Fruit fly (Drosophila melanogaster): ENCODE results near the gene Pep.

Pep gene

dm6 chr3L:17624208-17624826, 20.5 kb downstream of the Pep start:
- no peak for TF ChIP-seq noc (tag; optimal IDR thresholded peaks at IDR 0.05)

dm6 chr3L:17622935-17623334, 21.9 kb downstream of the Pep start:
- TF ChIP-seq noc (tag; optimal IDR thresholded peaks at IDR 0.05): peak; percentile 5

dm6 chr3L:17622081-17622850, 22.6 kb downstream of the Pep start:
- TF ChIP-seq noc (tag; optimal IDR thresholded peaks at IDR 0.05): no peak

- TF ChIP-seq noc (tag; optimal IDR thresholded peaks at IDR 0.05): peak; percentile 53
These were observed 23.3 kb downstream of the Pep start, which contains the start of the genes Vps60 and anchor for dm6 chr3L:17621451-17621946. Gene Vps60, minus strand, starts transcription at chr3L:17621625. Gene anchor, plus strand, starts transcription at chr3L:17621824.

dm6 chr3L:17619209-17619705, 25.6 kb downstream of the Pep start, which contains the start of gene Eip74EF:
Gene Eip74EF, minus strand, starts transcription at chr3L:17619325.
- TF ChIP-seq noc (tag; optimal IDR thresholded peaks at IDR 0.05): no peak

- peak; percentile 75 for TF ChIP-seq noc (tag; optimal IDR thresholded peaks at IDR 0.05)
These were observed 28.0 kb downstream of the Pep start for dm6 chr3L:17616876-17617279.

- TF ChIP-seq noc (tag; optimal IDR thresholded peaks at IDR 0.05): no peak
These were observed 29.0 kb downstream of the Pep start for dm6 chr3L:17615838-17616237.

- no peak for TF ChIP-seq noc (tag; optimal IDR thresholded peaks at IDR 0.05)
These were observed 29.6 kb downstream of the Pep start for dm6 chr3L:17615286-17615685.

- TF ChIP-seq noc (tag; optimal IDR thresholded peaks at IDR 0.05): no peak
These were observed 30.9 kb downstream of the Pep start for dm6 chr3L:17613972-17614384.

- no peak for TF ChIP-seq noc (tag; optimal IDR thresholded peaks at IDR 0.05)
These were observed 31.5 kb downstream of the Pep start for dm6 chr3L:17613292-17613734.

- TF ChIP-seq noc (tag; optimal IDR thresholded peaks at IDR 0.05): no peak
These were observed 32.9 kb downstream of the Pep start for dm6 chr3L:17611864-17612505.

- TF ChIP-seq noc (tag; optimal IDR thresholded peaks at IDR 0.05): no peak
These were observed 33.7 kb downstream of the Pep start for dm6 chr3L:17610896-17611711.

- TF ChIP-seq noc (tag; optimal IDR thresholded peaks at IDR 0.05): no peak
These were observed 35.8 kb downstream of the Pep start for dm6 chr3L:17609068-17609382.

- TF ChIP-seq noc (tag; optimal IDR thresholded peaks at IDR 0.05): no peak
These were observed 36.4 kb downstream of the Pep start for dm6 chr3L:17608185-17609067.
